Fruit fly (Drosophila melanogaster) whole organism, prepupa: Measurements from ENCODE around the gene Ythdc1.
A peak's percentile ranks its signal among the peaks of the same experiment; 100 is the strongest.

Source experiments
- CG10631 ChIP-seq: fragments of 200-800 bp; sonication (Bioruptor generic); optimal IDR thresholded peaks from 2 replicates; lab custom pipeline; 2016; ENCODE audit warnings: missing biosample characterization, missing genetic modification characterization
- CG10669 ChIP-seq: fragments of 200-800 bp; sonication (Bioruptor generic); optimal IDR thresholded peaks from 3 replicates; lab custom pipeline; 2018; ENCODE audit warnings: missing biosample characterization, mild to moderate bottlenecking, missing genetic modification characterization, moderate library complexity
- CG11294 ChIP-seq: fragments of 200-800 bp; sonication (Bioruptor generic); IDR thresholded peaks from 2 replicates; pipeline ENCODE4 v1.3.6; 2022; ENCODE audit warnings: missing biosample characterization, missing genetic modification characterization
- CG11762 ChIP-seq: fragments of 200-800 bp; sonication (Bioruptor generic); optimal IDR thresholded peaks from 3 replicates; lab custom pipeline; 2016; ENCODE audit warnings: missing biosample characterization, missing genetic modification characterization; ENCODE audit not compliant: insufficient read depth
- CG1621 ChIP-seq: fragments of 200-800 bp; sonication (Bioruptor generic); optimal IDR thresholded peaks from 3 replicates; lab custom pipeline; 2018; ENCODE audit warnings: missing biosample characterization, mild to moderate bottlenecking, missing genetic modification characterization
- CG16779 ChIP-seq: fragments of 200-800 bp; sonication (Bioruptor generic); optimal IDR thresholded peaks from 3 replicates; lab custom pipeline; 2017; ENCODE audit warnings: missing biosample characterization, mild to moderate bottlenecking, missing genetic modification characterization
- CG3032 ChIP-seq: fragments of 200-800 bp; optimal IDR thresholded peaks from 2 replicates; lab custom pipeline; 2019; ENCODE audit warnings: missing biosample characterization, mild to moderate bottlenecking, missing genetic modification characterization, moderate library complexity
- CG31627 ChIP-seq: fragments of 200-800 bp; sonication (Bioruptor generic); optimal IDR thresholded peaks from 3 replicates; lab custom pipeline; 2016; ENCODE audit warnings: missing biosample characterization, missing genetic modification characterization
- CG32006 ChIP-seq: fragments of 200-800 bp; sonication (Bioruptor generic); optimal IDR thresholded peaks from 3 replicates; lab custom pipeline; 2017; ENCODE audit warnings: missing biosample characterization, mild to moderate bottlenecking, missing genetic modification characterization
- CG34406 ChIP-seq: fragments of 200-800 bp; sonication (Bioruptor generic); optimal IDR thresholded peaks from 3 replicates; lab custom pipeline; 2016; ENCODE audit warnings: missing biosample characterization, missing genetic modification characterization
- CG3919 ChIP-seq: fragments of 200-800 bp; sonication (Bioruptor generic); optimal IDR thresholded peaks from 3 replicates; lab custom pipeline; 2016; ENCODE audit warnings: missing biosample characterization, missing genetic modification characterization
- CG6163 ChIP-seq: fragments of 200-800 bp; sonication (Bioruptor generic); IDR thresholded peaks from 3 replicates; pipeline ENCODE4 v1.3.6; 2022; ENCODE audit warnings: missing biosample characterization, missing genetic modification characterization
- CG6276 ChIP-seq: fragments of 200-800 bp; sonication (Bioruptor generic); optimal IDR thresholded peaks from 2 replicates; lab custom pipeline; 2017; ENCODE audit warnings: missing biosample characterization, mild to moderate bottlenecking, missing genetic modification characterization
- CG6792 ChIP-seq: fragments of 200-800 bp; sonication (Bioruptor generic); optimal IDR thresholded peaks from 3 replicates; lab custom pipeline; 2016; ENCODE audit warnings: missing biosample characterization, missing genetic modification characterization
- CG6808 ChIP-seq: fragments of 200-800 bp; sonication (Bioruptor generic); optimal IDR thresholded peaks from 3 replicates; lab custom pipeline; 2017; ENCODE audit warnings: missing biosample characterization, missing genetic modification characterization, mild to moderate bottlenecking, moderate library complexity, missing genetic modification reagents
- CG6854 ChIP-seq: fragments of 200-800 bp; sonication (Bioruptor generic); optimal IDR thresholded peaks from 2 replicates; lab custom pipeline; 2017; ENCODE audit warnings: missing biosample characterization, mild to moderate bottlenecking, missing genetic modification characterization
- CG7368 ChIP-seq: fragments of 200-800 bp; sonication (Bioruptor generic); optimal IDR thresholded peaks from 3 replicates; lab custom pipeline; 2016; ENCODE audit warnings: missing biosample characterization, missing genetic modification characterization
- CG8119 ChIP-seq: fragments of 200-800 bp; sonication (Bioruptor generic); IDR thresholded peaks from 3 replicates; pipeline ENCODE4 v1.3.6; 2022; ENCODE audit warnings: missing biosample characterization, missing genetic modification characterization
- CG9139 ChIP-seq: fragments of 200-800 bp; sonication (Bioruptor generic); optimal IDR thresholded peaks from 3 replicates; lab custom pipeline; 2017; ENCODE audit warnings: missing biosample characterization, mild to moderate bottlenecking, missing genetic modification characterization
- Eip78C ChIP-seq: fragments of 200-800 bp; sonication (Bioruptor generic); peaks from one replicate; lab custom pipeline; 2016; ENCODE audit warnings: missing biosample characterization, missing genetic modification characterization
- Eip93F ChIP-seq: fragments of 200-800 bp; sonication (Bioruptor generic); optimal IDR thresholded peaks from 2 replicates; lab custom pipeline; 2016; ENCODE audit warnings: missing biosample characterization, mild to moderate bottlenecking, missing genetic modification characterization
- Ets21C ChIP-seq: fragments of 200-800 bp; sonication (Bioruptor generic); optimal IDR thresholded peaks from 3 replicates; lab custom pipeline; 2016; ENCODE audit warnings: missing biosample characterization, missing genetic modification characterization
- Ets96B ChIP-seq: fragments of 200-800 bp; optimal IDR thresholded peaks from 2 replicates; lab custom pipeline; 2019; ENCODE audit warnings: missing biosample characterization, mild to moderate bottlenecking, missing genetic modification characterization, moderate library complexity
- Gug ChIP-seq: fragments of 200-800 bp; sonication (Bioruptor generic); IDR thresholded peaks from 2 replicates; pipeline ENCODE4 v1.3.6; 2022; ENCODE audit warnings: missing biosample characterization, missing genetic modification characterization
- Hr38 ChIP-seq: sonication (Bioruptor generic); optimal IDR thresholded peaks from 2 replicates; lab custom pipeline; 2016; ENCODE audit warnings: missing biosample characterization, missing genetic modification characterization
- Hr39 ChIP-seq: fragments of 200-800 bp; sonication (Bioruptor generic); optimal IDR thresholded peaks from 2 replicates; lab custom pipeline; 2016; ENCODE audit warnings: missing biosample characterization, missing genetic modification characterization
- Hr4 ChIP-seq: fragments of 200-800 bp; sonication (Bioruptor generic); optimal IDR thresholded peaks from 3 replicates; lab custom pipeline; 2016; ENCODE audit warnings: missing biosample characterization, missing genetic modification characterization
- Lpt ChIP-seq: fragments of 200-800 bp; sonication (Bioruptor generic); optimal IDR thresholded peaks from 3 replicates; lab custom pipeline; 2016; ENCODE audit warnings: missing biosample characterization, missing genetic modification characterization
- Met ChIP-seq: fragments of 200-800 bp; sonication (Bioruptor generic); optimal IDR thresholded peaks from 3 replicates; lab custom pipeline; 2016; ENCODE audit warnings: missing biosample characterization, missing genetic modification characterization
- Smox ChIP-seq: fragments of 200-800 bp; sonication (Bioruptor generic); optimal IDR thresholded peaks from 3 replicates; lab custom pipeline; 2016; ENCODE audit warnings: missing biosample characterization, missing genetic modification characterization
- Sox102F ChIP-seq: fragments of 200-800 bp; sonication (Bioruptor generic); optimal IDR thresholded peaks from 2 replicates; lab custom pipeline; 2016; ENCODE audit warnings: missing biosample characterization, mild to moderate bottlenecking, missing genetic modification characterization
- Sox14 ChIP-seq: fragments of 200-800 bp; sonication (Bioruptor generic); optimal IDR thresholded peaks from 3 replicates; lab custom pipeline; 2016; ENCODE audit warnings: missing biosample characterization, missing genetic modification characterization
- achi ChIP-seq: fragments of 200-800 bp; sonication (Bioruptor generic); optimal IDR thresholded peaks from 3 replicates; lab custom pipeline; 2016; ENCODE audit warnings: missing biosample characterization, missing genetic modification characterization
- acj6 ChIP-seq: fragments of 200-800 bp; sonication (Bioruptor generic); optimal IDR thresholded peaks from 3 replicates; lab custom pipeline; 2016; ENCODE audit warnings: missing biosample characterization, missing genetic modification characterization
- cyc ChIP-seq: fragments of 200-800 bp; sonication (Bioruptor generic); optimal IDR thresholded peaks from 3 replicates; lab custom pipeline; 2016; ENCODE audit warnings: missing biosample characterization, missing genetic modification characterization
- eg ChIP-seq: fragments of 200-800 bp; sonication (Bioruptor generic); IDR thresholded peaks from 3 replicates; pipeline ENCODE4 v1.3.6; 2022; ENCODE audit warnings: missing biosample characterization, missing genetic modification characterization
- esn ChIP-seq: fragments of 200-800 bp; sonication (Bioruptor generic); optimal IDR thresholded peaks from 2 replicates; lab custom pipeline; 2016; ENCODE audit warnings: missing biosample characterization, mild to moderate bottlenecking, missing genetic modification characterization, moderate library complexity
- fd59A ChIP-seq: fragments of 200-800 bp; sonication (Bioruptor generic); optimal IDR thresholded peaks from 2 replicates; lab custom pipeline; 2017; ENCODE audit warnings: missing biosample characterization, mild to moderate bottlenecking, missing genetic modification characterization, missing genetic modification reagents
- fd85E ChIP-seq: fragments of 200-800 bp; sonication (Bioruptor generic); optimal IDR thresholded peaks from 3 replicates; lab custom pipeline; 2016; ENCODE audit warnings: missing biosample characterization, missing genetic modification characterization
- lz ChIP-seq: fragments of 200-800 bp; sonication (Bioruptor generic); optimal IDR thresholded peaks from 3 replicates; lab custom pipeline; 2016; ENCODE audit warnings: missing biosample characterization, missing genetic modification characterization
- net ChIP-seq: fragments of 200-800 bp; sonication (Bioruptor generic); optimal IDR thresholded peaks from 3 replicates; lab custom pipeline; 2016; ENCODE audit warnings: missing biosample characterization, missing genetic modification characterization
- pdm3 ChIP-seq: fragments of 200-800 bp; sonication (Bioruptor generic); optimal IDR thresholded peaks from 3 replicates; lab custom pipeline; 2016; ENCODE audit warnings: missing biosample characterization, missing genetic modification characterization
- spab ChIP-seq: fragments of 200-800 bp; sonication (Bioruptor generic); optimal IDR thresholded peaks from 2 replicates; lab custom pipeline; 2017; ENCODE audit warnings: missing biosample characterization, mild to moderate bottlenecking, missing genetic modification characterization, missing genetic modification reagents
- svp ChIP-seq: fragments of 200-800 bp; sonication (Bioruptor generic); peaks from one replicate; lab custom pipeline; 2016; ENCODE audit warnings: missing biosample characterization, missing genetic modification characterization
- topi ChIP-seq: fragments of 200-800 bp; sonication (Bioruptor generic); optimal IDR thresholded peaks from 3 replicates; lab custom pipeline; 2016; ENCODE audit warnings: missing biosample characterization, missing genetic modification characterization
- vri ChIP-seq: fragments of 200-800 bp; sonication (Bioruptor generic); optimal IDR thresholded peaks from 3 replicates; lab custom pipeline; 2016; ENCODE audit warnings: missing biosample characterization, mild to moderate bottlenecking, missing genetic modification characterization

The Ythdc1 gene

dm6 chr3L:3407481-3407880 lies 33.5 kb upstream of the Ythdc1 start:
- TF ChIP-seq CG34406 (GFP tag; lab: Kevin White, UChicago), result no peak
- no peak for TF ChIP-seq fd59A (GFP tag; lab: Kevin White, UChicago)
- TF ChIP-seq pdm3, result no peak
- no peak for TF ChIP-seq achi (GFP tag; lab: Kevin White, UChicago)
- no peak for TF ChIP-seq Sox102F (GFP tag; lab: Kevin White, UChicago)
- TF ChIP-seq Hr4 (GFP tag; lab: Kevin White, UChicago), result no peak
- TF ChIP-seq svp, result peak; percentile 59
- TF ChIP-seq CG32006, result no peak
- TF ChIP-seq, all 60 proteins: peak for 1

dm6 chr3L:3406307-3407061 lies 32.5 kb upstream of the Ythdc1 start:
- TF ChIP-seq Gug (no peak), fd85E (no peak), Hr39 (GFP tag; lab: Kevin White, UChicago) (peak; percentile 29), Eip78C (GFP tag; lab: Kevin White, UChicago) (peak; percentile 54), cyc (GFP tag; lab: Kevin White, UChicago) (peak; percentile 15), Ets21C (GFP tag; lab: Kevin White, UChicago) (peak; percentile 1), CG11294 (GFP tag; lab: Robert Waterston, UW) (no peak), CG9139 (GFP tag; lab: Kevin White, UChicago) (no peak), Hr38 (no peak), Eip93F (no peak), CG6854 (GFP tag; lab: Kevin White, UChicago) (no peak), Smox (GFP tag; lab: Kevin White, UChicago) (no peak), eg (GFP tag; lab: Robert Waterston, UW) (no peak), Lpt (no peak), CG6792 (GFP tag; lab: Kevin White, UChicago) (no peak), spab (GFP tag; lab: Kevin White, UChicago) (no peak), CG10669 (GFP tag; lab: Kevin White, UChicago) (no peak), CG6276 (no peak), fd59A (GFP tag; lab: Kevin White, UChicago) (no peak), lz (GFP tag; lab: Kevin White, UChicago) (peak; percentile 34), topi (GFP tag; lab: Kevin White, UChicago) (peak; percentile 21), esn (GFP tag; lab: Kevin White, UChicago) (peak; percentile 24), Ets96B (tag; lab: Kevin White, UChicago) (no peak), net (no peak), CG7368 (GFP tag; lab: Kevin White, UChicago) (no peak), pdm3 (peak; percentile 0), acj6 (GFP tag; lab: Kevin White, UChicago) (peak; percentile 9), CG10631 (no peak), Sox102F (GFP tag; lab: Kevin White, UChicago) (no peak), Met (peak; percentile 29), achi (GFP tag; lab: Kevin White, UChicago) (no peak), CG3919 (no peak), CG32006 (no peak), CG11762 (no peak), vri (GFP tag; lab: Kevin White, UChicago) (no peak), Sox14 (GFP tag; lab: Kevin White, UChicago) (no peak), CG31627 (GFP tag; lab: Kevin White, UChicago) (peak; percentile 34), CG16779 (tag; lab: Kevin White, UChicago) (no peak), CG3032 (tag; lab: Kevin White, UChicago) (no peak), CG8119 (GFP tag; lab: Robert Waterston, UW) (no peak), CG6163 (GFP tag; lab: Robert Waterston, UW) (no peak), CG6808 (GFP tag; lab: Kevin White, UChicago) (no peak), svp (peak; percentile 56), CG1621 (tag; lab: Kevin White, UChicago) (no peak)
- TF ChIP-seq, all 60 proteins: peak for 12
